Worm (Caenorhabditis elegans): ENCODE results near the gene F36F12.2.

DNA sequence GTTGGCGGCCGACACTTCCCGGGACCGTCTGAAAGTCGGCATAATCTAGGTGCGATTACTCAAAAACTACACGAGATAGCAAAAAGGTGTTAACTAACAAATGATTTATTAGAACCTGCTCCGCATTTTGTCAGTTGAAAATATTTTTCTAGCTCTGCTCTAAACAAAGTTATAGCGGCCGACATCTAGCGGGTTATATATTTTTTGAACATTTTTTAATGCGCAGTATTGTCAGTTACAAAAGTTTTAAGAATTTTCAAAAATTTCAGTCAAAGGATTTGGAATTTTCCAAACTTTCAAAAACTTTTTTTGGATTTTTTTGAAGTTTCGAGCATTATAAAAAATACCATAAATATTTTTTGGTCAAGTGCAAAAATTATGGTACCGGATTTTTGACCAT is 13.8 kb downstream of the F36F12.2 start:
- TF ChIP-seq ceh-24 (tag; optimal IDR thresholded peaks at IDR 0.05) (no peak), sox-4 (tag; optimal IDR thresholded peaks at IDR 0.05) (no peak), ttx-3 (tag; optimal IDR thresholded peaks at IDR 0.05) (no peak), tbx-2 (tag; optimal IDR thresholded peaks at IDR 0.05) (no peak), lim-6 (tag; optimal IDR thresholded peaks at IDR 0.05) (no peak)

Data from whole organism, late embryonic.